Fruit fly (Drosophila melanogaster) whole organism, adult: ENCODE results near the gene Cyp313a1.

Experiments used
- CG11617 ChIP-seq: fragments of 200-800 bp; sonication (Bioruptor generic); optimal IDR thresholded peaks from 2 replicates; lab custom pipeline; 2017; ENCODE audit warnings: mild to moderate bottlenecking, missing biosample characterization, missing genetic modification reagents, missing genetic modification characterization
- CG12768 ChIP-seq: fragments of 200-800 bp; sonication (Bioruptor generic); optimal IDR thresholded peaks from 2 replicates; lab custom pipeline; 2017; ENCODE audit warnings: missing biosample characterization, missing genetic modification characterization, mild to moderate bottlenecking, moderate library complexity, missing genetic modification reagents
- Clk ChIP-seq: fragments of 200-800 bp; sonication (Bioruptor generic); optimal IDR thresholded peaks from 2 replicates; lab custom pipeline; 2017; ENCODE audit warnings: missing biosample characterization, missing genetic modification characterization
- Hr96 ChIP-seq: fragments of 200-800 bp; sonication (Bioruptor generic); optimal IDR thresholded peaks from 2 replicates; lab custom pipeline; 2016; ENCODE audit warnings: missing biosample characterization, missing genetic modification characterization
- kay ChIP-seq: fragments of 200-800 bp; sonication (Bioruptor generic); peaks from one replicate; lab custom pipeline; 2016; ENCODE audit warnings: missing biosample characterization, missing genetic modification characterization, borderline replicate concordance
- ovo ChIP-seq: fragments of 200-800 bp; sonication (Bioruptor generic); optimal IDR thresholded peaks from 2 replicates; lab custom pipeline; 2016; ENCODE audit warnings: missing biosample characterization, missing genetic modification characterization
- pad ChIP-seq: fragments of 200-800 bp; sonication (Bioruptor generic); optimal IDR thresholded peaks from 3 replicates; lab custom pipeline; 2017; ENCODE audit warnings: missing biosample characterization, missing genetic modification characterization, mild to moderate bottlenecking, moderate library complexity, missing genetic modification reagents
- toe ChIP-seq: fragments of 200-800 bp; sonication (Bioruptor generic); optimal IDR thresholded peaks from 2 replicates; lab custom pipeline; 2016; ENCODE audit warnings: missing biosample characterization, missing genetic modification characterization

DNA sequence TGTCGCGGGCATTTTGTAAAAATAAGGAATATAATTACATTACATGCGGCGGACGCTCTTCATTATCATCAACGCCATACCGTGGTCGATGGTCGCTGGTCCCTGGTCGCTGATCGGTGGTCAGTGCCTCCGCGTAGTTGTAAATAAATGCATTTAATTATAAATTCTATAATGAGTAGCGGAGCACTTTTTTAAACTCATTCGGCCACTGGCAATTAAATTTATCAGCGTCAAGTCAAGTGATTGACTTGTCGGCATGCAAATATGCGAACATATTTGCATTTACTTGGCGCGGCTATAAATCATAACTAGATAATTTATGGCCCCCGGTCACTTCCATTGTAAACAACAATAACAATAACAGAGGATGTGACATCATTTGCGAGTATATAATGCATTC, 49.4 kb upstream of the Cyp313a1 start:
- TF ChIP-seq kay (GFP tag; lab: Kevin White, UChicago) (no peak), toe (GFP tag; lab: Kevin White, UChicago) (no peak), pad (GFP tag; lab: Kevin White, UChicago) (no peak), ovo (GFP tag; lab: Kevin White, UChicago) (no peak), CG12768 (GFP tag; lab: Kevin White, UChicago) (peak; percentile 6), Hr96 (GFP tag; lab: Kevin White, UChicago) (no peak), Clk (GFP tag; lab: Kevin White, UChicago) (no peak), CG11617 (GFP tag; lab: Kevin White, UChicago) (no peak)
